Worm (Caenorhabditis elegans): ENCODE data around the gene col-150.

col-150 gene

ce11 chrV:10275619-10276018 is 18.8 kb downstream of the col-150 start, which contains the start of gene Y22F5A.11:
Gene Y22F5A.11, minus strand, starts transcription at chrV:10275646.
- no peak for TF ChIP-seq eor-1 (tag; optimal IDR thresholded peaks at IDR 0.05)
- peak; percentile 68 for TF ChIP-seq snpc-4 (tag; optimal IDR thresholded peaks at IDR 0.05)
- TF ChIP-seq aly-2 (tag; optimal IDR thresholded peaks at IDR 0.05) = no peak
- TF ChIP-seq egl-5 (tag; optimal IDR thresholded peaks at IDR 0.05) = peak; percentile 46
- no peak for TF ChIP-seq unc-62 (GFP tag; optimal IDR thresholded peaks at IDR 0.05)
- TF ChIP-seq nhr-237 (tag; optimal IDR thresholded peaks at IDR 0.05) = no peak
- peak; percentile 4 for TF ChIP-seq hmg-11 (tag; optimal IDR thresholded peaks at IDR 0.05)
- no peak for TF ChIP-seq elt-2 (tag; optimal IDR thresholded peaks at IDR 0.05)
- peak; percentile 20 for TF ChIP-seq nfya-1 (tag; optimal IDR thresholded peaks at IDR 0.05; ENCODE audit: insufficient read depth)
- no peak for TF ChIP-seq ama-1 (optimal IDR thresholded peaks at IDR 0.05)
- no peak for TF ChIP-seq mml-1 (tag; optimal IDR thresholded peaks at IDR 0.05)
- TF ChIP-seq lin-39 (tag; optimal IDR thresholded peaks at IDR 0.05) = peak; percentile 42
- TF ChIP-seq mdl-1 (tag; optimal IDR thresholded peaks at IDR 0.05) = no peak

- no peak for TF ChIP-seq aly-2 (tag; optimal IDR thresholded peaks at IDR 0.05)
- TF ChIP-seq mdl-1 (tag; optimal IDR thresholded peaks at IDR 0.05) = no peak
- no peak for TF ChIP-seq skn-1 (tag; optimal IDR thresholded peaks at IDR 0.05)
- TF ChIP-seq nhr-76 (tag; optimal IDR thresholded peaks at IDR 0.05) = no peak
- peak; percentile 81 for TF ChIP-seq unc-62 (GFP tag; optimal IDR thresholded peaks at IDR 0.05)
- no peak for TF ChIP-seq egl-27 (tag; optimal IDR thresholded peaks at IDR 0.05)
- no peak for TF ChIP-seq ceh-82 (tag; optimal IDR thresholded peaks at IDR 0.05)
- no peak for TF ChIP-seq pha-4 (tag; optimal IDR thresholded peaks at IDR 0.05)
- TF ChIP-seq eor-1 (tag; optimal IDR thresholded peaks at IDR 0.05) = no peak
- TF ChIP-seq snpc-4 (tag; optimal IDR thresholded peaks at IDR 0.05) = peak; percentile 55
- TF ChIP-seq hmg-11 (tag; optimal IDR thresholded peaks at IDR 0.05) = peak; percentile 76
- TF ChIP-seq elt-2 (tag; optimal IDR thresholded peaks at IDR 0.05) = no peak
- TF ChIP-seq elt-3 (tag; optimal IDR thresholded peaks at IDR 0.05) = no peak
- TF ChIP-seq nhr-237 (tag; optimal IDR thresholded peaks at IDR 0.05) = no peak
- TF ChIP-seq jun-1 (tag; optimal IDR thresholded peaks at IDR 0.05) = no peak
- TF ChIP-seq sea-2 (GFP tag; optimal IDR thresholded peaks at IDR 0.05) = peak; percentile 64
- TF ChIP-seq nhr-12 (tag; optimal IDR thresholded peaks at IDR 0.05) = no peak
- TF ChIP-seq ZK546.5 (tag; optimal IDR thresholded peaks at IDR 0.05) = no peak
- peak; percentile 85 for TF ChIP-seq fkh-10 (GFP tag; optimal IDR thresholded peaks at IDR 0.05)
- no peak for TF ChIP-seq lsy-12 (tag; optimal IDR thresholded peaks at IDR 0.05)
- no peak for TF ChIP-seq nhr-43 (tag; optimal IDR thresholded peaks at IDR 0.05; ENCODE audit: poor library complexity, severe bottlenecking)
- no peak for TF ChIP-seq ztf-4 (tag; optimal IDR thresholded peaks at IDR 0.05)
- TF ChIP-seq nhr-25 (tag; optimal IDR thresholded peaks at IDR 0.05) = no peak
- no peak for TF ChIP-seq nhr-23 (tag; optimal IDR thresholded peaks at IDR 0.05)
- TF ChIP-seq ceh-16 (tag; optimal IDR thresholded peaks at IDR 0.05) = no peak
- no peak for TF ChIP-seq tbx-2 (tag; optimal IDR thresholded peaks at IDR 0.05)
- no peak for TF ChIP-seq egl-5 (tag; optimal IDR thresholded peaks at IDR 0.05)
- no peak for TF ChIP-seq nhr-67 (tag; optimal IDR thresholded peaks at IDR 0.05)
- peak; percentile 46 for TF ChIP-seq nhr-11 (tag; optimal IDR thresholded peaks at IDR 0.05)
- no peak for TF ChIP-seq ceh-9 (tag; optimal IDR thresholded peaks at IDR 0.05)
- TF ChIP-seq elt-1 (tag; optimal IDR thresholded peaks at IDR 0.05) = peak; percentile 67
- TF ChIP-seq mml-1 (tag; optimal IDR thresholded peaks at IDR 0.05) = no peak
- TF ChIP-seq ceh-28 (tag; optimal IDR thresholded peaks at IDR 0.05) = peak; percentile 56
- no peak for TF ChIP-seq ztf-11 (tag; optimal IDR thresholded peaks at IDR 0.05)
- no peak for TF ChIP-seq R02D3.7 (tag; optimal IDR thresholded peaks at IDR 0.05)
- TF ChIP-seq daf-12 (tag; optimal IDR thresholded peaks at IDR 0.05) = no peak
- TF ChIP-seq nfya-1 (tag; optimal IDR thresholded peaks at IDR 0.05; ENCODE audit: insufficient read depth) = peak; percentile 77
- TF ChIP-seq unc-39 (tag; optimal IDR thresholded peaks at IDR 0.05) = no peak
- no peak for TF ChIP-seq nhr-28 (tag; optimal IDR thresholded peaks at IDR 0.05)
- TF ChIP-seq nhr-77 (tag; optimal IDR thresholded peaks at IDR 0.05) = no peak
- TF ChIP-seq ama-1 (optimal IDR thresholded peaks at IDR 0.05) = no peak
- no peak for TF ChIP-seq fkh-2 (tag; optimal IDR thresholded peaks at IDR 0.05)
- no peak for TF ChIP-seq zag-1 (tag; optimal IDR thresholded peaks at IDR 0.05)
- no peak for TF ChIP-seq fos-1 (tag; optimal IDR thresholded peaks at IDR 0.05)
- no peak for TF ChIP-seq pqm-1 (tag; optimal IDR thresholded peaks at IDR 0.05)
- TF ChIP-seq lin-39 (tag; optimal IDR thresholded peaks at IDR 0.05) = no peak
- no peak for TF ChIP-seq lin-15B (tag; optimal IDR thresholded peaks at IDR 0.05)
Measured at ce11 chrV:10273837-10274236, 20.6 kb downstream of the col-150 start.
